Worm (Caenorhabditis elegans) whole organism, mixed stage, embryonic: Measurements from ENCODE around the gene C34C12.8.
A peak's percentile ranks its signal among the peaks of the same experiment; 100 is the strongest.
"Not testable (repeated sequence)": the region's sequence is repeated elsewhere in the genome, so short reads cannot be mapped to it uniquely, and the experiment has no call there.

Experiments
- M03D4.4 ChIP-seq: sonication (generic microtip); optimal IDR thresholded peaks from 2 replicates; lab custom pipeline; 2017; ENCODE audit warnings: mild to moderate bottlenecking, missing genetic modification characterization, missing compliant biosample characterization
- bed-3 ChIP-seq: fragments of 200-800 bp; sonication (Bioruptor generic); optimal IDR thresholded peaks from 3 replicates; lab custom pipeline; 2018; ENCODE audit warnings: mild to moderate bottlenecking, missing genetic modification characterization, moderate library complexity, missing compliant biosample characterization
- blmp-1 ChIP-seq: fragments of 150-350 bp; optimal IDR thresholded peaks from 2 replicates; lab custom pipeline; 2014; ENCODE audit warnings: missing biosample characterization, missing genetic modification characterization
- ceh-39 ChIP-seq: fragments of 150-350 bp; optimal IDR thresholded peaks from 2 replicates; lab custom pipeline; 2014; ENCODE audit warnings: missing biosample characterization, missing genetic modification characterization
- ceh-43 ChIP-seq: fragments of 200-800 bp; sonication (Bioruptor generic); optimal IDR thresholded peaks from 2 replicates; lab custom pipeline; 2018; ENCODE audit warnings: mild to moderate bottlenecking, missing genetic modification characterization, moderate library complexity, missing compliant biosample characterization
- ceh-83 ChIP-seq: fragments of 200-800 bp; sonication (Bioruptor generic); optimal IDR thresholded peaks from 2 replicates; lab custom pipeline; 2018; ENCODE audit warnings: mild to moderate bottlenecking, missing genetic modification characterization, missing compliant biosample characterization
- ces-1 ChIP-seq: fragments of 150-350 bp; optimal IDR thresholded peaks from 2 replicates; lab custom pipeline; 2014; ENCODE audit warnings: missing biosample characterization, missing genetic modification reagents, missing genetic modification characterization
- cnd-1 ChIP-seq: fragments of 200-800 bp; sonication (Bioruptor generic); optimal IDR thresholded peaks from 2 replicates; lab custom pipeline; 2018; ENCODE audit warnings: mild to moderate bottlenecking, missing genetic modification characterization, missing compliant biosample characterization
- drap-1 ChIP-seq: fragments of 200-800 bp; sonication (Bioruptor generic); optimal IDR thresholded peaks from 3 replicates; lab custom pipeline; 2018; ENCODE audit warnings: mild to moderate bottlenecking, missing genetic modification characterization, missing compliant biosample characterization
- elt-3 ChIP-seq: fragments of 150-350 bp; optimal IDR thresholded peaks from 2 replicates; lab custom pipeline; 2014; ENCODE audit warnings: missing biosample characterization, missing genetic modification characterization
- ham-2 ChIP-seq: fragments of 200-800 bp; sonication (Bioruptor generic); optimal IDR thresholded peaks from 2 replicates; lab custom pipeline; 2018; ENCODE audit warnings: mild to moderate bottlenecking, missing genetic modification characterization, missing compliant biosample characterization
- hlh-1 ChIP-seq: fragments of 150-350 bp; optimal IDR thresholded peaks from 2 replicates; lab custom pipeline; 2014; ENCODE audit warnings: missing biosample characterization, missing genetic modification reagents, missing genetic modification characterization
- lin-13 ChIP-seq: fragments of 150-350 bp; optimal IDR thresholded peaks from 2 replicates; lab custom pipeline; 2014; ENCODE audit warnings: missing biosample characterization, missing genetic modification characterization
- lin-32 ChIP-seq: fragments of 200-800 bp; sonication (Bioruptor generic); optimal IDR thresholded peaks from 2 replicates; lab custom pipeline; 2018; ENCODE audit warnings: mild to moderate bottlenecking, missing genetic modification characterization, missing compliant biosample characterization
- lsy-2 ChIP-seq: fragments of 150-350 bp; optimal IDR thresholded peaks from 2 replicates; lab custom pipeline; 2014; ENCODE audit warnings: missing biosample characterization, missing genetic modification characterization
- mep-1 ChIP-seq: fragments of 150-350 bp; optimal IDR thresholded peaks from 2 replicates; lab custom pipeline; 2017; ENCODE audit warnings: missing biosample characterization, missing genetic modification reagents, missing genetic modification characterization, inconsistent platforms
- nhr-12 ChIP-seq: fragments of 150-350 bp; optimal IDR thresholded peaks from 2 replicates; lab custom pipeline; 2014; ENCODE audit warnings: missing biosample characterization, missing genetic modification characterization
- nhr-2 ChIP-seq: fragments of 150-350 bp; optimal IDR thresholded peaks from 2 replicates; lab custom pipeline; 2014; ENCODE audit warnings: missing biosample characterization, missing genetic modification characterization
- nhr-237 ChIP-seq: fragments of 150-350 bp; optimal IDR thresholded peaks from 2 replicates; lab custom pipeline; 2014; ENCODE audit warnings: missing biosample characterization, missing genetic modification characterization
- nhr-28 ChIP-seq: fragments of 150-350 bp; optimal IDR thresholded peaks from 2 replicates; lab custom pipeline; 2014; ENCODE audit warnings: missing biosample characterization, missing genetic modification characterization
- nhr-76 ChIP-seq: sonication (generic microtip); optimal IDR thresholded peaks from 2 replicates; lab custom pipeline; 2017; ENCODE audit warnings: missing biosample characterization, missing genetic modification characterization
- pha-4 ChIP-seq: fragments of 150-350 bp; optimal IDR thresholded peaks from 2 replicates; lab custom pipeline; 2018; ENCODE audit warnings: missing biosample characterization, missing genetic modification reagents, missing genetic modification characterization
- snpc-4 ChIP-seq: fragments of 150-350 bp; optimal IDR thresholded peaks from 2 replicates; lab custom pipeline; 2014; ENCODE audit warnings: missing biosample characterization, missing genetic modification characterization
- sptf-1 ChIP-seq: sonication (generic microtip); optimal IDR thresholded peaks from 2 replicates; lab custom pipeline; 2017; ENCODE audit warnings: mild to moderate bottlenecking, missing genetic modification characterization, moderate library complexity, missing compliant biosample characterization
- tbx-8 ChIP-seq: fragments of 200-800 bp; sonication (Bioruptor generic); optimal IDR thresholded peaks from 2 replicates; lab custom pipeline; 2018; ENCODE audit warnings: mild to moderate bottlenecking, missing genetic modification characterization, moderate library complexity, missing compliant biosample characterization
- unc-120 ChIP-seq: sonication (generic microtip); optimal IDR thresholded peaks from 2 replicates; lab custom pipeline; 2017; ENCODE audit warnings: missing genetic modification characterization, missing compliant biosample characterization; ENCODE audit not compliant: poor library complexity, severe bottlenecking
- unc-39 ChIP-seq: fragments of 150-350 bp; optimal IDR thresholded peaks from 2 replicates; lab custom pipeline; 2014; ENCODE audit warnings: missing biosample characterization, missing genetic modification characterization
- unc-62 ChIP-seq: fragments of 150-350 bp; optimal IDR thresholded peaks from 2 replicates; lab custom pipeline; 2014; ENCODE audit warnings: missing biosample characterization, missing genetic modification reagents, missing genetic modification characterization
- ztf-11 ChIP-seq: fragments of 150-350 bp; optimal IDR thresholded peaks from 2 replicates; lab custom pipeline; 2014; ENCODE audit warnings: missing biosample characterization, missing genetic modification characterization

The C34C12.8 gene

ce11 chrIII:3453486-3453885 is 6.7 kb upstream of the C34C12.8 start, which contains the start of gene C34C12.2:
Gene C34C12.2 (plus strand): TSS chrIII:3453786.
- TF ChIP-seq tbx-8 (GFP tag; lab: Kevin White, UChicago); M03D4.4 (tag; lab: Kevin White, UChicago); snpc-4 (tag; lab: Kevin White, UChicago): not testable (repeated sequence)
- TF ChIP-seq, all 35 proteins: peak for 0; not testable (repeated sequence) for 35

ce11 chrIII:3454045-3454444 is 6.2 kb upstream of the C34C12.8 start, which contains the start of gene C34C12.1:
Gene C34C12.1 (plus strand): TSS chrIII:3454345.
- TF ChIP-seq M03D4.4, lsy-2, unc-39 (tag; lab: Kevin White, UChicago): not testable (repeated sequence)

- peak; percentile 30 for TF ChIP-seq unc-120 (tag; lab: Kevin White, UChicago)
- TF ChIP-seq lsy-2 (tag; lab: Kevin White, UChicago), result peak; percentile 98
- no peak for TF ChIP-seq ceh-43 (GFP tag; lab: Kevin White, UChicago)
- TF ChIP-seq ztf-11, result peak; percentile 55
- peak; percentile 57 for TF ChIP-seq elt-3 (tag; lab: Kevin White, UChicago)
- peak; percentile 98 for TF ChIP-seq mep-1 (tag; lab: Kevin White, UChicago)
- peak; percentile 97 for TF ChIP-seq nhr-237 (tag; lab: Kevin White, UChicago)
- no peak for TF ChIP-seq nhr-12 (tag; lab: Kevin White, UChicago)
- TF ChIP-seq nhr-2, result peak; percentile 42
- peak; percentile 37 for TF ChIP-seq hlh-1
- TF ChIP-seq snpc-4 (tag; lab: Kevin White, UChicago), result no peak
- TF ChIP-seq blmp-1, result no peak
- no peak for TF ChIP-seq nhr-28 (tag; lab: Kevin White, UChicago)
- TF ChIP-seq drap-1 (GFP tag; lab: Kevin White, UChicago), result peak; percentile 57
- TF ChIP-seq cnd-1 (tag; lab: Kevin White, UChicago), result peak; percentile 6
- TF ChIP-seq lin-13 (tag; lab: Kevin White, UChicago), result peak; percentile 92
- no peak for TF ChIP-seq lin-32 (GFP tag; lab: Kevin White, UChicago)
- peak; percentile 88 for TF ChIP-seq ces-1
- TF ChIP-seq ceh-39, result peak; percentile 90
- TF ChIP-seq tbx-8 (GFP tag; lab: Kevin White, UChicago), result peak; percentile 68
- TF ChIP-seq sptf-1 (tag; lab: Kevin White, UChicago), result peak; percentile 75
- TF ChIP-seq pha-4 (tag; lab: Kevin White, UChicago), result peak; percentile 65
Observed at ce11 chrIII:3456226-3456625, 4.0 kb upstream of the C34C12.8 start.

ce11 chrIII:3461403-3461802 is 1.2 kb downstream of the C34C12.8 start, which contains the start of gene pph-6:
Gene pph-6 (plus strand): TSS chrIII:3461703.
- no peak for TF ChIP-seq ham-2
- no peak for TF ChIP-seq ceh-83 (GFP tag; lab: Kevin White, UChicago)
- no peak for TF ChIP-seq mep-1 (tag; lab: Kevin White, UChicago)

ce11 chrIII:3467013-3467412 is 6.8 kb downstream of the C34C12.8 start:
- no peak for TF ChIP-seq unc-62 (GFP tag; lab: Kevin White, UChicago)
- no peak for TF ChIP-seq bed-3 (GFP tag; lab: Kevin White, UChicago)

ce11 chrIII:3468384-3468783 is 8.2 kb downstream of the C34C12.8 start:
- no peak for TF ChIP-seq nhr-76 (tag; lab: Kevin White, UChicago)
- no peak for TF ChIP-seq nhr-2
- TF ChIP-seq snpc-4 (tag; lab: Kevin White, UChicago), result no peak
- TF ChIP-seq unc-39 (tag; lab: Kevin White, UChicago), result no peak
- TF ChIP-seq, all 35 proteins: peak for 0

- no peak for TF ChIP-seq snpc-4 (tag; lab: Kevin White, UChicago)
- no peak for TF ChIP-seq lin-32 (GFP tag; lab: Kevin White, UChicago)
- TF ChIP-seq nhr-237 (tag; lab: Kevin White, UChicago), result no peak
- TF ChIP-seq mep-1 (tag; lab: Kevin White, UChicago), result no peak
- TF ChIP-seq nhr-2, result no peak
- no peak for TF ChIP-seq hlh-1
- TF ChIP-seq sptf-1 (tag; lab: Kevin White, UChicago), result no peak
- TF ChIP-seq unc-120 (tag; lab: Kevin White, UChicago), result no peak
- no peak for TF ChIP-seq tbx-8 (GFP tag; lab: Kevin White, UChicago)
Observed at ce11 chrIII:3469646-3470045, 9.4 kb downstream of the C34C12.8 start, which contains the start of gene smim-14. Gene smim-14 (minus strand): TSS chrIII:3469746.
